Worm (Caenorhabditis elegans): ENCODE data around the gene R11E3.19.

DNA sequence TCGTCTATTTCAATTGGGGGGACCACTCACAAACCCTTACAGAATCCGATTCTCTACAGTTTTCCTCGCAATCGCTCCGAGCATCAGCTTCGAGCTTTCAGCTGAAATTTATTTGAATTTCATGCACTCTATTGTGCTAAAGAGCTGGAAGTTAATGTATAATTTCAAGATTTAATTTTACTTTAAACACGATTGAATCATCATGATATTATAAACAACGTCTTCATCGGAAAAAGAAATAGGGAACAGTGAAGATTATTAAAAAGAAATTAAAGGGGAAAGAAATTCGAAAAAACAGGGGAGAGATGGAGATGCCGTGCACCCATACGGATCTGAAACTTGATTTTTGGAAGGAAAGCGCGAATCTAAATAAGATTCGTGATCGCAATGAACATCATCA is 31.7 kb downstream of the R11E3.19 start, which contains the start of gene hoe-1:
- TF ChIP-seq him-1 (tag; optimal IDR thresholded peaks at IDR 0.05) = no peak
- no peak for TF ChIP-seq dao-5 (tag; optimal IDR thresholded peaks at IDR 0.05)
